Fruit fly (Drosophila melanogaster): ENCODE results near the gene pie.
A peak's percentile ranks its signal among the peaks of the same experiment; 100 is the strongest.

Gene pie

DNA sequence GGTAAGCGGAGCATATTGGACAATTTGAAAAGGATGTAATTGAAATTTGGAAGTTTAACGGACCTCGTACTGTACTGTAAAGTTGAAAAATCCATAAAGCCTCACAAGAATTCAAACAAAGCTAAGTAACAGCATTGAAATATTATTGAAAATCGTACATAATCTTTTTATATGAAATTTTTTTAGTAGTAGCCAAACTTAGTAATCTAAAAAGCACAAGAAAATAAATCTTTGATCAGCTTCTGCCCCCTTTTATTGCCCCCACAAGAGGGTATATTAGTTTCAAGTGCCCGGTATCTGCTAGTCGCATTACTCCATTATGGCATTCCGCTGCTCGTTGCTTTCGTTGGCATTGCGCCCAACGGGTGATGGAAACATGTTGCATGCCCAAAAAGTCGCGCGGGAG, 44.3 kb upstream of the pie start (continued):
- TF ChIP-seq CG10267 (tag; optimal IDR thresholded peaks at IDR 0.05) (peak; percentile 58), repo (GFP tag; optimal IDR thresholded peaks at IDR 0.05) (no peak), CG4617 (GFP tag; optimal IDR thresholded peaks at IDR 0.05; ENCODE audit: borderline replicate concordance) (no peak), CG32772 (GFP tag; IDR thresholded peaks at IDR 0.05) (no peak; the same call in 1 of the 2 replicates), CG4854 (GFP tag; optimal IDR thresholded peaks at IDR 0.05) (peak; percentile 14), ranshi (GFP tag; IDR thresholded peaks at IDR 0.05) (0 out of 2 replicates have a peak, but pooled peaks have one; percentile 20), tup (GFP tag; optimal IDR thresholded peaks at IDR 0.05) (no peak), CG7786 (GFP tag; optimal IDR thresholded peaks at IDR 0.05) (peak; percentile 28), dm (GFP tag; optimal IDR thresholded peaks at IDR 0.05) (no peak), CG4328 (GFP tag; optimal IDR thresholded peaks at IDR 0.05) (no peak), CHES-1-like (GFP tag; optimal IDR thresholded peaks at IDR 0.05) (no peak), Xbp1 (GFP tag; optimal IDR thresholded peaks at IDR 0.05) (peak; percentile 60), Opbp (GFP tag; IDR thresholded peaks at IDR 0.05; ENCODE audit: partially characterized antibody) (no peak), CG2202 (tag; optimal IDR thresholded peaks at IDR 0.05) (peak; percentile 17), so (GFP tag; IDR thresholded peaks at IDR 0.05) (0 out of 3 replicates have a peak, but pooled peaks have one; percentile 11), en (GFP tag; optimal IDR thresholded peaks at IDR 0.05) (peak; percentile 1), CG14441 (GFP tag; IDR thresholded peaks at IDR 0.05) (no peak), nerfin-1 (tag; optimal IDR thresholded peaks at IDR 0.05) (peak; percentile 50), Camta (GFP tag; optimal IDR thresholded peaks at IDR 0.05) (peak; percentile 66), gro (GFP tag; optimal IDR thresholded peaks at IDR 0.05) (no peak), CG11696 (GFP tag; IDR thresholded peaks at IDR 0.05) (no peak), Dll (GFP tag; IDR thresholded peaks at IDR 0.05; ENCODE audit: partially characterized antibody) (no peak), Ets97D (GFP tag; optimal IDR thresholded peaks at IDR 0.05) (peak; percentile 4), lab (GFP tag; optimal IDR thresholded peaks at IDR 0.05) (peak; percentile 48), ATbp (GFP tag; optimal IDR thresholded peaks at IDR 0.05) (peak; percentile 45), Dp (GFP tag; optimal IDR thresholded peaks at IDR 0.05) (no peak), Ada2b (GFP tag; IDR thresholded peaks at IDR 0.05) (no peak), CG12155 (GFP tag; optimal IDR thresholded peaks at IDR 0.05) (peak; percentile 14), Abd-B (GFP tag; optimal IDR thresholded peaks at IDR 0.05) (peak; percentile 47), ttk (GFP tag; IDR thresholded peaks at IDR 0.05) (peak; percentile 62), CG7556 (GFP tag; optimal IDR thresholded peaks at IDR 0.05) (peak; percentile 69), CG9817 (tag; optimal IDR thresholded peaks at IDR 0.05) (peak; percentile 10), CG4282 (GFP tag; optimal IDR thresholded peaks at IDR 0.05) (no peak), btn (GFP tag; optimal IDR thresholded peaks at IDR 0.05) (peak; percentile 44), dati (GFP tag; IDR thresholded peaks at IDR 0.05) (no peak), CG11093 (GFP tag; IDR thresholded peaks at IDR 0.05) (peak; percentile 63; the same call in 1 of the 3 replicates), ci (GFP tag; IDR thresholded peaks at IDR 0.05) (no peak), slp2 (GFP tag; optimal IDR thresholded peaks at IDR 0.05) (peak; percentile 37), wdn (GFP tag; IDR thresholded peaks at IDR 0.05) (no peak), fd3F (GFP tag; optimal IDR thresholded peaks at IDR 0.05) (peak; percentile 2), BEAF-32 (GFP tag; optimal IDR thresholded peaks at IDR 0.05) (no peak), Dad (GFP tag; optimal IDR thresholded peaks at IDR 0.05) (peak; percentile 42), jumu (GFP tag; optimal IDR thresholded peaks at IDR 0.05) (peak; percentile 53), CG17361 (GFP tag; IDR thresholded peaks at IDR 0.05) (peak; percentile 87), hkb (optimal IDR thresholded peaks at IDR 0.05) (no peak), hkb (GFP tag; IDR thresholded peaks at IDR 0.05) (peak; percentile 28; the same call in 1 of the 2 replicates), dimm (GFP tag; IDR thresholded peaks at IDR 0.05) (no peak), pum (GFP tag; optimal IDR thresholded peaks at IDR 0.05) (peak; percentile 53), CG4404 (GFP tag; IDR thresholded peaks at IDR 0.05) (peak; percentile 58; the same call in 1 of the 2 replicates), CG8089 (GFP tag; optimal IDR thresholded peaks at IDR 0.05) (peak; percentile 22), CG33557 (GFP tag; optimal IDR thresholded peaks at IDR 0.05) (peak; percentile 12), sqz (GFP tag; optimal IDR thresholded peaks at IDR 0.05) (peak; percentile 19)
